Fruit fly (Drosophila melanogaster) S2 (cell line): ENCODE results near the gene Ak1.

Experiments used
- CG8478 ChIP-seq: fragments of >200 bp; optimal IDR thresholded peaks from 2 replicates; lab custom pipeline; 2018
- CTCF ChIP-seq, 2 experiments: fragments of >200 bp; optimal IDR thresholded peaks; 2 replicates each; lab custom pipeline; 2018

- TF ChIP-seq CTCF (optimal IDR thresholded peaks at IDR 0.05; lab: Kevin White, UChicago): no peak
- TF ChIP-seq CG8478: no peak
Observed at dm6 chr3L:12203736-12204135, at the start of gene Ak1.
